Worm (Caenorhabditis elegans): ENCODE results near the gene F07C6.6.

DNA sequence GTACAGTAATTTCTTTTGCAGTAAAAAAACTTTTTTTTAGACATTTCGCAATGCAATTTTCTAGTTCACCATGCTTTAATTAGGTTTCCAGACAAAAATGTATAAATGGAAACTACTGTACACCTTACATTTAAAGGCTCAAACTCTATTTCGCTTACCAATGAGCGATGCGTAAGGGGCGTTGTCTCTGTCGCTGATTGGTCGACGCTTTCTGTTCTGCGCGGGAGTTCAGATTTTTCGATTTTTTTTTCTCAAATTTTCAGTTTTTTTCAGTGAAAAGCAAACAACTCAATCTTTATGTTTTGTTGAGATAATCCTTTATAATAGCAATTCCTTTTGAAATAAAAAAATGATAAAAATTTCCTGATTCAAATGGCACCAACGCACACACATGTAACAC lies 38.4 kb upstream of the F07C6.6 start:
- TF ChIP-seq scrt-1 (GFP tag; IDR thresholded peaks at IDR 0.05) (no peak), aly-1 (tag; optimal IDR thresholded peaks at IDR 0.05) (no peak), ama-1 (optimal IDR thresholded peaks at IDR 0.05) (no peak), sea-1 (GFP tag; conservative IDR thresholded peaks at IDR 0.05) (no peak), hnd-1 (tag; optimal IDR thresholded peaks at IDR 0.05) (no peak), flt-1 (GFP tag; IDR thresholded peaks at IDR 0.05) (no peak), tbx-11 (GFP tag; IDR thresholded peaks at IDR 0.05) (no peak), ceh-36 (tag; optimal IDR thresholded peaks at IDR 0.05) (no peak), tbx-37 (GFP tag; conservative IDR thresholded peaks at IDR 0.05) (no peak), ceh-13 (GFP tag; optimal IDR thresholded peaks at IDR 0.05) (no peak)
